Worm (Caenorhabditis elegans) whole organism, L3 larva: ENCODE results near the gene clec-117.

Source experiments
- R02D3.7 ChIP-seq: fragments of 150-350 bp; optimal IDR thresholded peaks from 2 replicates; lab custom pipeline; 2014; ENCODE audit warnings: missing biosample characterization, missing genetic modification characterization
- ZK546.5 ChIP-seq: sonication (generic microtip); optimal IDR thresholded peaks from 2 replicates; lab custom pipeline; 2017; ENCODE audit warnings: missing biosample characterization, missing genetic modification characterization
- aly-2 ChIP-seq: fragments of 150-350 bp; optimal IDR thresholded peaks from 2 replicates; lab custom pipeline; 2014; ENCODE audit warnings: missing biosample characterization, missing genetic modification characterization
- ama-1 ChIP-seq: fragments of 150-350 bp; optimal IDR thresholded peaks from 2 replicates; lab custom pipeline; 2018
- ceh-16 ChIP-seq: sonication (generic microtip); optimal IDR thresholded peaks from 2 replicates; lab custom pipeline; 2017; ENCODE audit warnings: missing biosample characterization, missing genetic modification characterization
- ceh-28 ChIP-seq: fragments of 150-350 bp; optimal IDR thresholded peaks from 2 replicates; lab custom pipeline; 2014; ENCODE audit warnings: missing biosample characterization, missing genetic modification reagents, missing genetic modification characterization
- ceh-82 ChIP-seq: fragments of 150-350 bp; optimal IDR thresholded peaks from 2 replicates; lab custom pipeline; 2014; ENCODE audit warnings: missing biosample characterization, missing genetic modification characterization
- daf-12 ChIP-seq: fragments of 150-350 bp; optimal IDR thresholded peaks from 2 replicates; lab custom pipeline; 2014; ENCODE audit warnings: missing biosample characterization, missing genetic modification reagents, missing genetic modification characterization
- elt-1 ChIP-seq: fragments of 150-350 bp; optimal IDR thresholded peaks from 2 replicates; lab custom pipeline; 2014; ENCODE audit warnings: missing biosample characterization, missing genetic modification characterization
- elt-2 ChIP-seq: sonication (generic microtip); optimal IDR thresholded peaks from 2 replicates; lab custom pipeline; 2016; ENCODE audit warnings: missing genetic modification reagents, mild to moderate bottlenecking, missing genetic modification characterization, missing compliant biosample characterization
- eor-1 ChIP-seq, 2 experiments: fragments of 150-350 bp; optimal IDR thresholded peaks; 2 replicates each; lab custom pipeline; 2014 to 2018; ENCODE audit warnings: missing biosample characterization in 2 of 2, missing genetic modification characterization in 2 of 2
- fkh-10 ChIP-seq: sonication (generic microtip); optimal IDR thresholded peaks from 2 replicates; lab custom pipeline; 2017; ENCODE audit warnings: missing biosample characterization, missing genetic modification reagents, missing genetic modification characterization
- fkh-2 ChIP-seq: fragments of 150-350 bp; optimal IDR thresholded peaks from 2 replicates; lab custom pipeline; 2014; ENCODE audit warnings: missing biosample characterization, missing genetic modification reagents, missing genetic modification characterization
- hmg-11 ChIP-seq: sonication (generic microtip); optimal IDR thresholded peaks from 2 replicates; lab custom pipeline; 2016; ENCODE audit warnings: missing genetic modification characterization, missing compliant biosample characterization
- jun-1 ChIP-seq: fragments of 150-350 bp; optimal IDR thresholded peaks from 2 replicates; lab custom pipeline; 2014; ENCODE audit warnings: missing biosample characterization, missing genetic modification reagents, missing genetic modification characterization
- lin-15B ChIP-seq: fragments of 150-350 bp; optimal IDR thresholded peaks from 2 replicates; lab custom pipeline; 2014; ENCODE audit warnings: missing biosample characterization, missing genetic modification characterization
- lin-39 ChIP-seq: fragments of 150-350 bp; optimal IDR thresholded peaks from 2 replicates; lab custom pipeline; 2018; ENCODE audit warnings: missing biosample characterization, missing genetic modification reagents, missing genetic modification characterization
- lsy-12 ChIP-seq: sonication (generic microtip); optimal IDR thresholded peaks from 2 replicates; lab custom pipeline; 2016; ENCODE audit warnings: mild to moderate bottlenecking, missing genetic modification characterization, missing compliant biosample characterization
- mdl-1 ChIP-seq: fragments of 150-350 bp; optimal IDR thresholded peaks from 2 replicates; lab custom pipeline; 2014; ENCODE audit warnings: missing biosample characterization, missing genetic modification characterization
- mml-1 ChIP-seq: fragments of 150-350 bp; sonication (generic microtip); optimal IDR thresholded peaks from 3 replicates; lab custom pipeline; 2014; ENCODE audit warnings: missing biosample characterization, missing genetic modification characterization
- nfya-1 ChIP-seq: sonication (generic microtip); optimal IDR thresholded peaks from 2 replicates; lab custom pipeline; 2017; ENCODE audit warnings: missing genetic modification characterization, mild to moderate bottlenecking, missing compliant biosample characterization, antibody characterized with exemption, moderate library complexity; ENCODE audit not compliant: insufficient read depth
- nhr-237 ChIP-seq: fragments of 150-350 bp; optimal IDR thresholded peaks from 2 replicates; lab custom pipeline; 2014; ENCODE audit warnings: missing biosample characterization, missing genetic modification characterization
- nhr-25 ChIP-seq: sonication (generic microtip); optimal IDR thresholded peaks from 2 replicates; lab custom pipeline; 2017; ENCODE audit warnings: missing biosample characterization, missing genetic modification characterization
- nhr-43 ChIP-seq: sonication (generic microtip); optimal IDR thresholded peaks from 2 replicates; lab custom pipeline; 2016; ENCODE audit warnings: mild to moderate bottlenecking, missing genetic modification characterization, missing compliant biosample characterization; ENCODE audit not compliant: poor library complexity, severe bottlenecking
- nhr-67 ChIP-seq: fragments of 150-350 bp; optimal IDR thresholded peaks from 2 replicates; lab custom pipeline; 2014; ENCODE audit warnings: missing biosample characterization, missing genetic modification characterization
- sea-2 ChIP-seq: fragments of 150-350 bp; sonication (generic microtip); optimal IDR thresholded peaks from 4 replicates; lab custom pipeline; 2014; ENCODE audit warnings: missing biosample characterization, missing genetic modification reagents, missing genetic modification characterization
- snpc-4 ChIP-seq: fragments of 150-350 bp; optimal IDR thresholded peaks from 2 replicates; lab custom pipeline; 2014; ENCODE audit warnings: missing biosample characterization, missing genetic modification characterization
- tbx-2 ChIP-seq: sonication (generic microtip); optimal IDR thresholded peaks from 2 replicates; lab custom pipeline; 2016; ENCODE audit warnings: mild to moderate bottlenecking, missing genetic modification characterization, missing compliant biosample characterization
- unc-39 ChIP-seq: sonication (generic microtip); optimal IDR thresholded peaks from 4 replicates; lab custom pipeline; 2017; ENCODE audit warnings: missing biosample characterization, missing genetic modification characterization
- zag-1 ChIP-seq: fragments of 150-350 bp; optimal IDR thresholded peaks from 2 replicates; lab custom pipeline; 2014; ENCODE audit warnings: missing biosample characterization, missing genetic modification characterization
- ztf-4 ChIP-seq: fragments of 150-350 bp; optimal IDR thresholded peaks from 2 replicates; lab custom pipeline; 2014; ENCODE audit warnings: missing biosample characterization, missing genetic modification characterization

Gene clec-117

ce11 chrII:283594-283993, 13.2 kb downstream of the clec-117 start, which contains the start of gene B0432.9:
B0432.9 (minus strand) TSS chrII:283694.
- no peak for TF ChIP-seq unc-39 (tag; lab: Kevin White, UChicago)
- no peak for TF ChIP-seq mml-1 (tag; lab: Kevin White, UChicago)
- no peak for TF ChIP-seq ztf-4 (tag; lab: Kevin White, UChicago)
- TF ChIP-seq nhr-25 (tag; lab: Kevin White, UChicago) = no peak
- no peak for TF ChIP-seq nhr-67
- TF ChIP-seq, all 47 proteins: peak for 0

ce11 chrII:282483-282882, 14.3 kb downstream of the clec-117 start, which contains the start of gene trul-1:
trul-1 (minus strand) TSS chrII:282583.
- TF ChIP-seq aly-2 (no peak), nhr-237 (no peak), sea-2 (GFP tag; lab: Kevin White, UChicago) (no peak)

- TF ChIP-seq lin-39 (tag; lab: Kevin White, UChicago) = no peak
- no peak for TF ChIP-seq snpc-4 (tag; lab: Kevin White, UChicago)
- no peak for TF ChIP-seq unc-39 (tag; lab: Kevin White, UChicago)
- no peak for TF ChIP-seq ceh-28
- TF ChIP-seq ceh-16 (tag; lab: Kevin White, UChicago) = no peak
- TF ChIP-seq mdl-1 (tag; lab: Kevin White, UChicago) = no peak
- TF ChIP-seq lsy-12 (tag; lab: Kevin White, UChicago) = no peak
- TF ChIP-seq daf-12 = no peak
- no peak for TF ChIP-seq tbx-2 (tag; lab: Kevin White, UChicago)
These were observed 18.2 kb downstream of the clec-117 start, which contains the start of gene B0432.8 for ce11 chrII:278636-279035. B0432.8 (minus strand) TSS chrII:278736.

ce11 chrII:273872-274271, 22.9 kb downstream of the clec-117 start, which contains the start of gene B0432.7:
B0432.7 (minus strand) TSS chrII:273972.
- no peak for TF ChIP-seq eor-1 (tag; optimal IDR thresholded peaks at IDR 0.05; lab: Kevin White, UChicago)

ce11 chrII:264053-264452, 32.8 kb downstream of the clec-117 start, which contains the start of gene B0432.14:
B0432.14 (plus strand) TSS chrII:264353.
- TF ChIP-seq elt-2 (no peak), sea-2 (GFP tag; lab: Kevin White, UChicago) (no peak), elt-1 (no peak), ceh-82 (tag; lab: Kevin White, UChicago) (no peak), fkh-10 (GFP tag; lab: Kevin White, UChicago) (no peak), ceh-28 (no peak), aly-2 (no peak), jun-1 (tag; lab: Kevin White, UChicago) (no peak), nhr-237 (no peak), nhr-67 (no peak), fkh-2 (no peak), lin-15B (no peak), ama-1 (lab: Kevin White, UChicago) (no peak), hmg-11 (tag; lab: Kevin White, UChicago) (no peak), eor-1 (tag; optimal IDR thresholded peaks at IDR 0.05; lab: Kevin White, UChicago) (no peak), mdl-1 (tag; lab: Kevin White, UChicago) (no peak), ceh-16 (tag; lab: Kevin White, UChicago) (no peak), ZK546.5 (no peak)

ce11 chrII:263563-263962, 33.2 kb downstream of the clec-117 start, which contains the start of gene scc-2:
scc-2 (minus strand) TSS chrII:263663.
- TF ChIP-seq nfya-1 (tag; lab: Kevin White, UChicago) (no peak), nhr-43 (tag; lab: Kevin White, UChicago) (no peak), sea-2 (GFP tag; lab: Kevin White, UChicago) (no peak), ztf-4 (tag; lab: Kevin White, UChicago) (no peak)

ce11 chrII:257519-257918, 39.3 kb downstream of the clec-117 start, which contains the start of gene cat-2:
cat-2 (plus strand) TSS chrII:257819.
- TF ChIP-seq lin-39 (tag; lab: Kevin White, UChicago) = peak; percentile 29
- no peak for TF ChIP-seq ceh-16 (tag; lab: Kevin White, UChicago)
- TF ChIP-seq R02D3.7 = no peak
- no peak for TF ChIP-seq nhr-237
- no peak for TF ChIP-seq ama-1 (lab: Kevin White, UChicago)
- TF ChIP-seq zag-1 (tag; lab: Kevin White, UChicago) = no peak
